Worm (Caenorhabditis elegans): ENCODE data around the gene T10C6.15.

Gene T10C6.15

ce11 chrV:16031571-16031970 lies 14.2 kb downstream of the T10C6.15 start, which contains the start of gene T10C6.7:
Gene T10C6.7 (minus strand): TSS chrV:16031713.
- TF ChIP-seq pes-1 (GFP tag; IDR thresholded peaks at IDR 0.05) (no peak), hmg-4 (GFP tag; optimal IDR thresholded peaks at IDR 0.05) (no peak), ceh-36 (tag; optimal IDR thresholded peaks at IDR 0.05) (no peak), flt-1 (GFP tag; IDR thresholded peaks at IDR 0.05) (no peak), ceh-13 (GFP tag; optimal IDR thresholded peaks at IDR 0.05) (no peak)

DNA sequence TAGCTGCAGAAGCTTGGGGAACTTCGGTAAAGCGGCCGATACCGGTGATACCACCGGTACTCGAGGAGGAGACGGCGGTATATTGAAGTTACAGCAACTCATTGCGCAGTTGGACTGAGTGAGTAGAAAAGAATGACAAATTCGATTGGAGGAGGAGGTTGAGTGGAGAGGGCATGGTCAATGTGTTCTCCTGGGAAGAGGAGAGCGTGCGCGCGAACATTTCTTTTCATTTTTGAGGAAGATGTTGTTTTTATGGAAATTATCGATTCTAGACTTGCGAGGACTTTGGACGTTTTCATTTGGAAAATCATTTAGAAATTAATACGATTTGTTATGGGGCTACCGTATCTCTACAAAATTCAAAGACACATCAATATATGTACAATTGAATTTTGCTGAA lies 16.5 kb downstream of the T10C6.15 start:
- TF ChIP-seq ets-7 (tag; optimal IDR thresholded peaks at IDR 0.05) (no peak), hnd-1 (tag; optimal IDR thresholded peaks at IDR 0.05) (no peak), flt-1 (GFP tag; IDR thresholded peaks at IDR 0.05) (no peak), sea-1 (GFP tag; conservative IDR thresholded peaks at IDR 0.05) (no peak), B0310.2 (tag; optimal IDR thresholded peaks at IDR 0.05) (no peak), pes-1 (GFP tag; IDR thresholded peaks at IDR 0.05) (no peak), hmg-4 (GFP tag; optimal IDR thresholded peaks at IDR 0.05) (no peak), scrt-1 (GFP tag; IDR thresholded peaks at IDR 0.05) (no peak), ceh-13 (GFP tag; optimal IDR thresholded peaks at IDR 0.05) (no peak), ceh-36 (tag; optimal IDR thresholded peaks at IDR 0.05) (no peak), aly-1 (tag; optimal IDR thresholded peaks at IDR 0.05) (no peak), tbx-37 (GFP tag; conservative IDR thresholded peaks at IDR 0.05) (no peak), ama-1 (optimal IDR thresholded peaks at IDR 0.05) (no peak), hmbx-1 (tag; optimal IDR thresholded peaks at IDR 0.05) (no peak), tbx-11 (GFP tag; IDR thresholded peaks at IDR 0.05) (no peak), tra-4 (tag; optimal IDR thresholded peaks at IDR 0.05) (no peak)

DNA sequence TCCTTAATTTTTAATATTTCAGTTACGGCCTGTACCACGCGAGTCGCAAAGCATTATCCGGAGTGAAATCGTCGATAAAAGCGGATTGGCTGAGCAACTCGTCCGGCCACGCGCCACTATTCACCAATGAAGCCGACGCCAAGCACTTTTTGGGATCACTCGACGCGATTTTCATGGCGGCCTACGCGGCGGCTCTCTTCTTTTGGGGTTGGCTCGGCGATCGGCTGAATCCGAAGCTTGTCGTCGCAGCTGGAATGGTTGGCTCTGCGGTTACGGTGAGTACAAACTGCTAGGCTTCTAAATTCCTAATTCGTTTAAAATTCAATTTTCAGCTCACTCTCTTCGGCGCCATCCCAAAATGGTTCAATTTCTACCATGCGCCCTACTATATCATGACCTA lies 20.8 kb downstream of the T10C6.15 start:
- no peak for TF ChIP-seq B0310.2 (tag; optimal IDR thresholded peaks at IDR 0.05)
- no peak for TF ChIP-seq tbx-11 (GFP tag; IDR thresholded peaks at IDR 0.05)
- no peak for TF ChIP-seq ama-1 (optimal IDR thresholded peaks at IDR 0.05)
- TF ChIP-seq flt-1 (GFP tag; IDR thresholded peaks at IDR 0.05): no peak
- no peak for TF ChIP-seq hmbx-1 (tag; optimal IDR thresholded peaks at IDR 0.05)
- TF ChIP-seq ceh-13 (GFP tag; optimal IDR thresholded peaks at IDR 0.05): no peak
- no peak for TF ChIP-seq ets-7 (tag; optimal IDR thresholded peaks at IDR 0.05)
- no peak for TF ChIP-seq ceh-36 (tag; optimal IDR thresholded peaks at IDR 0.05)

DNA sequence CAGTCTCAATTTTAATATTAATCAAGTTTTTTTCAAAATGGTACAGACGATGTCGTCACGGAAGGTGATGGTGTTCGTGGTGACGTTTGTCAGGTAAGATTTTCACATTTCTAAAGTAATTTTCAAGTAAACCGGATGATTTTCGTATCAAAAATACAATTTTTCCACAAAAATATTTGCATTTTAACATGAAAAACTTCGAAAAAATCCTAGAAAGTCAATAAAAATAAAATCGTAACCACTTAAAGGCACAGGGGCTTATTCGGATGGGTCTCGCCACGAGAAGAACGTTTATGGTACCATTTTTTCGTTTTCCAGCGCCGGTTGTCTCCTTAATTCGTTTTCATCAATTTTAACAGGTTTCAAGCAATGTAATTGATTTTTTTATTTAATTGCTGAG lies 21.4 kb downstream of the T10C6.15 start, which contains the start of gene T10C6.6:
Gene T10C6.6 (plus strand): TSS at position 27 of the 400 bp plus-strand sequence.
- TF ChIP-seq tbx-11 (GFP tag; IDR thresholded peaks at IDR 0.05) (no peak), hnd-1 (tag; optimal IDR thresholded peaks at IDR 0.05) (no peak), ceh-36 (tag; optimal IDR thresholded peaks at IDR 0.05) (no peak), B0310.2 (tag; optimal IDR thresholded peaks at IDR 0.05) (no peak), tbx-37 (GFP tag; conservative IDR thresholded peaks at IDR 0.05) (no peak)

- TF ChIP-seq ceh-13 (GFP tag; optimal IDR thresholded peaks at IDR 0.05) (no peak), tra-4 (tag; optimal IDR thresholded peaks at IDR 0.05) (no peak), hmbx-1 (tag; optimal IDR thresholded peaks at IDR 0.05) (no peak), scrt-1 (GFP tag; IDR thresholded peaks at IDR 0.05) (no peak), tbx-37 (GFP tag; conservative IDR thresholded peaks at IDR 0.05) (no peak), flt-1 (GFP tag; IDR thresholded peaks at IDR 0.05) (no peak), B0310.2 (tag; optimal IDR thresholded peaks at IDR 0.05) (no peak), ceh-36 (tag; optimal IDR thresholded peaks at IDR 0.05) (no peak), pes-1 (GFP tag; IDR thresholded peaks at IDR 0.05) (no peak), hmg-4 (GFP tag; optimal IDR thresholded peaks at IDR 0.05) (no peak), hnd-1 (tag; optimal IDR thresholded peaks at IDR 0.05) (no peak), aly-1 (tag; optimal IDR thresholded peaks at IDR 0.05) (no peak), ama-1 (optimal IDR thresholded peaks at IDR 0.05) (no peak)
Measured at ce11 chrV:16023559-16023958, 22.2 kb downstream of the T10C6.15 start.

DNA sequence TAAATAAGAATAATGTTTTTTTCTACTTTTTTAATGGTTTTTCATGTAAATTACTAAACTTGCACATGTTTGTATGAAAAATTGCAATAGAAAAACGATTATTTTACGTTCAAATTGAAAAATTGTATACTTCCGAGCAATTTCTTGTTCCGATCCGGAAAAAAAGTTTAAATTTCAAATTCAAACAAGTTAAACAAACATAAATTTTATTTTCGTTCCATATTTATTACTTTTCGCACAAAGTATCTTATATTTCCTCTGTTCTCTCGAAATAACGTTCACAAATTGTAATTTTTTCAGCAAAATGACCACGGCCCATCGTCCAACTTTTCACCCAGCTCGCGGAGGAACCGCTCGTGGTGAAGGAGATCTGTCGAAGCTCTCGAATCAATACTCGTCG lies 22.7 kb downstream of the T10C6.15 start, which contains the start of gene cwc-15:
Gene cwc-15 (plus strand): TSS at position 301 of the 400 bp plus-strand sequence.
- no peak for TF ChIP-seq ceh-36 (tag; optimal IDR thresholded peaks at IDR 0.05)
- TF ChIP-seq pes-1 (GFP tag; IDR thresholded peaks at IDR 0.05): no peak
- TF ChIP-seq aly-1 (tag; optimal IDR thresholded peaks at IDR 0.05): no peak
- no peak for TF ChIP-seq tra-4 (tag; optimal IDR thresholded peaks at IDR 0.05)
- no peak for TF ChIP-seq F13C5.2 (tag; optimal IDR thresholded peaks at IDR 0.05)
- no peak for TF ChIP-seq ets-7 (tag; optimal IDR thresholded peaks at IDR 0.05)
- TF ChIP-seq ceh-13 (GFP tag; optimal IDR thresholded peaks at IDR 0.05): no peak
- no peak for TF ChIP-seq sea-1 (GFP tag; conservative IDR thresholded peaks at IDR 0.05)
- TF ChIP-seq flt-1 (GFP tag; IDR thresholded peaks at IDR 0.05): no peak
- TF ChIP-seq B0310.2 (tag; optimal IDR thresholded peaks at IDR 0.05): no peak
- TF ChIP-seq tbx-37 (GFP tag; conservative IDR thresholded peaks at IDR 0.05): no peak

DNA sequence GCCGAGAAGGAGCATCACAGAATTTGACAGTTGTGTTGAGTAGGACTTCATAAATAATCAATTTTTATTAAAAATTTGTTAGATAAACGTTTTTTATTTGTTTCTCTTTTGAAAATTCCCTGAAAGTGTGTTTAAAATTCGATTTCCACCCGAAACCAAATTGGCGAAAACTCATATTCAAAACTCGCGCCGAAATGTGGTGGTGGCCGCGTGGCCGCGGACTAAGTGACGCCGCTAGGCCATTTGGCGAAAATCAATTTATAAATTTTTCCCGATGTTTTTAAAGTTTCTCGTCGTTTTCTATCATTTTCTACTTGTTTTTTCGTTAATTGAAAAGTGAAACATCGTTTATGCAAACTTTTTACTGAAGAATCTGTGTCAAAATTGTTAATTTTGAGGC lies 23.1 kb downstream of the T10C6.15 start:
- TF ChIP-seq tbx-37 (GFP tag; conservative IDR thresholded peaks at IDR 0.05) (peak; percentile 83), scrt-1 (GFP tag; IDR thresholded peaks at IDR 0.05) (no peak), sea-1 (GFP tag; conservative IDR thresholded peaks at IDR 0.05) (no peak)

- TF ChIP-seq ets-7 (tag; optimal IDR thresholded peaks at IDR 0.05) (no peak), ceh-36 (tag; optimal IDR thresholded peaks at IDR 0.05) (no peak), B0310.2 (tag; optimal IDR thresholded peaks at IDR 0.05) (no peak), pes-1 (GFP tag; IDR thresholded peaks at IDR 0.05) (no peak), hmbx-1 (tag; optimal IDR thresholded peaks at IDR 0.05) (no peak), aly-1 (tag; optimal IDR thresholded peaks at IDR 0.05) (no peak), F13C5.2 (tag; optimal IDR thresholded peaks at IDR 0.05) (no peak), sea-1 (GFP tag; conservative IDR thresholded peaks at IDR 0.05) (no peak), hnd-1 (tag; optimal IDR thresholded peaks at IDR 0.05) (no peak), tra-4 (tag; optimal IDR thresholded peaks at IDR 0.05) (no peak), hmg-4 (GFP tag; optimal IDR thresholded peaks at IDR 0.05) (no peak), flt-1 (GFP tag; IDR thresholded peaks at IDR 0.05) (no peak), ceh-13 (GFP tag; optimal IDR thresholded peaks at IDR 0.05) (no peak), ama-1 (optimal IDR thresholded peaks at IDR 0.05) (no peak), scrt-1 (GFP tag; IDR thresholded peaks at IDR 0.05) (no peak), tbx-37 (GFP tag; conservative IDR thresholded peaks at IDR 0.05) (no peak)
Measured at ce11 chrV:16020042-16020441, 25.7 kb downstream of the T10C6.15 start, which contains the start of gene srx-44. Gene srx-44 (plus strand): TSS chrV:16020342.

Data from whole organism, early embryonic.